Fruit fly (Drosophila melanogaster): Measurements from ENCODE around the gene CG33700.

- TF ChIP-seq psq (GFP tag; optimal IDR thresholded peaks at IDR 0.05): no peak
- no peak for TF ChIP-seq Hr78 (GFP tag; optimal IDR thresholded peaks at IDR 0.05)
- no peak for TF ChIP-seq CG18619 (GFP tag; optimal IDR thresholded peaks at IDR 0.05)
- no peak for TF ChIP-seq CG11695 (GFP tag; IDR thresholded peaks at IDR 0.05)
- no peak for TF ChIP-seq fd102C (GFP tag; optimal IDR thresholded peaks at IDR 0.05)
These were observed 23.1 kb downstream of the CG33700 start for dm6 chr3L:9502294-9502693.

Data from whole organism, embryonic.